Fruit fly (Drosophila melanogaster): ENCODE measurements around the gene CG17726.

CG17726 gene

dm6 chr3R:11209801-11210402, 16.7 kb upstream of the CG17726 start, which contains the start of the genes SdhC and Tctp (continued):
- TF ChIP-seq fd102C (GFP tag; optimal IDR thresholded peaks at IDR 0.05) (no peak), Blimp-1 (GFP tag; optimal IDR thresholded peaks at IDR 0.05) (peak; percentile 42), CG2678 (tag; optimal IDR thresholded peaks at IDR 0.05) (peak; percentile 52), D19A (tag; optimal IDR thresholded peaks at IDR 0.05) (peak; percentile 6), CG31388 (GFP tag; optimal IDR thresholded peaks at IDR 0.05) (no peak), zfh1 (GFP tag; IDR thresholded peaks at IDR 0.05) (no peak; the same call in 2 of the 3 replicates), knrl (GFP tag; IDR thresholded peaks at IDR 0.05; ENCODE audit: partially characterized antibody) (peak; percentile 48; the same call in 2 of the 3 replicates), CG13287 (GFP tag; IDR thresholded peaks at IDR 0.05; ENCODE audit: partially characterized antibody) (peak; percentile 63), p53 (GFP tag; optimal IDR thresholded peaks at IDR 0.05) (no peak), eyg (GFP tag; optimal IDR thresholded peaks at IDR 0.05) (no peak), GATAe (GFP tag; conservative IDR thresholded peaks at IDR 0.05) (no peak), CG4707 (GFP tag; optimal IDR thresholded peaks at IDR 0.05) (no peak), CG9437 (GFP tag; optimal IDR thresholded peaks at IDR 0.05) (peak; percentile 36), dm (GFP tag; optimal IDR thresholded peaks at IDR 0.05) (peak; percentile 68), ewg (GFP tag; optimal IDR thresholded peaks at IDR 0.05) (peak; percentile 17), CG30020 (tag; optimal IDR thresholded peaks at IDR 0.05) (peak; percentile 64), Ptx1 (GFP tag; IDR thresholded peaks at IDR 0.05) (no peak), CG9817 (tag; optimal IDR thresholded peaks at IDR 0.05) (peak; percentile 40), CG12391 (tag; optimal IDR thresholded peaks at IDR 0.05) (peak; percentile 77), PHDP (tag; optimal IDR thresholded peaks at IDR 0.05) (peak; percentile 4), CG17361 (GFP tag; IDR thresholded peaks at IDR 0.05) (peak; percentile 79), disco-r (GFP tag; optimal IDR thresholded peaks at IDR 0.05) (no peak), twi (tag; optimal IDR thresholded peaks at IDR 0.05) (no peak), Ets65A (GFP tag) (peak; percentile 88), inv (GFP tag; IDR thresholded peaks at IDR 0.05; ENCODE audit: partially characterized antibody) (peak; percentile 25; the same call in 1 of the 2 replicates), CG10565 (GFP tag; optimal IDR thresholded peaks at IDR 0.05) (no peak), Hey (tag; optimal IDR thresholded peaks at IDR 0.05) (no peak), da (GFP tag; optimal IDR thresholded peaks at IDR 0.05) (no peak), run (tag; optimal IDR thresholded peaks at IDR 0.05) (peak; percentile 41), CG15479 (GFP tag; optimal IDR thresholded peaks at IDR 0.05) (no peak), nerfin-2 (GFP tag; IDR thresholded peaks at IDR 0.05; ENCODE audit: partially characterized antibody) (no peak), ab (GFP tag; optimal IDR thresholded peaks at IDR 0.05) (peak; percentile 1), ac (GFP tag; optimal IDR thresholded peaks at IDR 0.05) (no peak), CG12236 (GFP tag; optimal IDR thresholded peaks at IDR 0.05) (no peak), CG4328 (GFP tag; optimal IDR thresholded peaks at IDR 0.05) (peak; percentile 30), kay (GFP tag; optimal IDR thresholded peaks at IDR 0.05) (no peak), CG10959 (GFP tag; IDR thresholded peaks at IDR 0.05) (no peak), CG8765 (GFP tag; IDR thresholded peaks at IDR 0.05) (no peak), NfI (GFP tag; optimal IDR thresholded peaks at IDR 0.05) (peak; percentile 38), C15 (GFP tag; IDR thresholded peaks at IDR 0.05) (no peak), br (optimal IDR thresholded peaks at IDR 0.05) (no peak), sens-2 (GFP tag; IDR thresholded peaks at IDR 0.05) (no peak), Jarid2 (GFP tag; optimal IDR thresholded peaks at IDR 0.05) (no peak), crol (GFP tag; IDR thresholded peaks at IDR 0.05) (no peak), Dbx (GFP tag; IDR thresholded peaks at IDR 0.05) (0 out of 3 replicates have a peak, but pooled peaks have one; percentile 35), Xbp1 (GFP tag; optimal IDR thresholded peaks at IDR 0.05) (peak; percentile 61), Dp (GFP tag; optimal IDR thresholded peaks at IDR 0.05) (peak; percentile 30), Atf-2 (GFP tag; optimal IDR thresholded peaks at IDR 0.05) (peak; percentile 6), NC2β (GFP tag; optimal IDR thresholded peaks at IDR 0.05) (peak; percentile 30), danr (GFP tag; IDR thresholded peaks at IDR 0.05) (no peak)

All from whole organism, embryonic.